Worm (Caenorhabditis elegans): ENCODE measurements around the gene nspc-14.
A peak's percentile ranks its signal among the peaks of the same experiment; 100 is the strongest.

Gene nspc-14

ce11 chrX:12367498-12367897, 8.6 kb upstream of the nspc-14 start (continued):
- TF ChIP-seq pros-1 (tag; optimal IDR thresholded peaks at IDR 0.05) (no peak), ceh-31 (tag; optimal IDR thresholded peaks at IDR 0.05) (no peak), Y22D7AL.16 (tag; optimal IDR thresholded peaks at IDR 0.05) (peak; percentile 29), hlh-6 (tag; optimal IDR thresholded peaks at IDR 0.05) (peak; percentile 61), pax-1 (tag; optimal IDR thresholded peaks at IDR 0.05) (no peak), C38D4.7 (GFP tag; optimal IDR thresholded peaks at IDR 0.05) (peak; percentile 20), fax-1 (tag; optimal IDR thresholded peaks at IDR 0.05) (peak; percentile 1), ceh-18 (tag; optimal IDR thresholded peaks at IDR 0.05) (peak; percentile 56), ttx-3 (tag; optimal IDR thresholded peaks at IDR 0.05) (peak; percentile 57), eyg-1 (tag; optimal IDR thresholded peaks at IDR 0.05) (no peak), pha-2 (tag; optimal IDR thresholded peaks at IDR 0.05) (no peak), ceh-2 (tag; optimal IDR thresholded peaks at IDR 0.05) (peak; percentile 19), ceh-22 (tag; optimal IDR thresholded peaks at IDR 0.05) (no peak), ceh-6 (GFP tag; optimal IDR thresholded peaks at IDR 0.05) (peak; percentile 71), sox-2 (GFP tag; IDR thresholded peaks at IDR 0.05) (peak; percentile 33; the same call in 1 of the 2 replicates), gmeb-2 (tag; optimal IDR thresholded peaks at IDR 0.05) (peak; percentile 46), hlh-15 (tag; optimal IDR thresholded peaks at IDR 0.05) (no peak), dve-1 (tag; optimal IDR thresholded peaks at IDR 0.05) (no peak), dmd-4 (tag; optimal IDR thresholded peaks at IDR 0.05; ENCODE audit: borderline replicate concordance) (no peak), unc-3 (GFP tag; conservative IDR thresholded peaks at IDR 0.05) (no peak), unc-3 (tag; optimal IDR thresholded peaks at IDR 0.05) (peak; percentile 34), K02D7.2 (tag; optimal IDR thresholded peaks at IDR 0.05) (peak; percentile 26), ceh-14 (tag; optimal IDR thresholded peaks at IDR 0.05) (no peak), unc-55 (GFP tag; optimal IDR thresholded peaks at IDR 0.05) (no peak), pqm-1 (tag; optimal IDR thresholded peaks at IDR 0.05) (no peak), ceh-48 (tag; optimal IDR thresholded peaks at IDR 0.05) (peak; percentile 27), ceh-45 (GFP tag; IDR thresholded peaks at IDR 0.05) (no peak), T23F11.4 (GFP tag; optimal IDR thresholded peaks at IDR 0.05) (peak; percentile 32), fkh-6 (tag; optimal IDR thresholded peaks at IDR 0.05) (no peak), tbx-7 (tag; optimal IDR thresholded peaks at IDR 0.05) (no peak), lim-6 (tag; optimal IDR thresholded peaks at IDR 0.05) (no peak), nhr-11 (tag; optimal IDR thresholded peaks at IDR 0.05) (no peak), C08G9.2 (tag; optimal IDR thresholded peaks at IDR 0.05) (peak; percentile 53), ceh-30 (tag; optimal IDR thresholded peaks at IDR 0.05) (no peak), unc-86 (tag; optimal IDR thresholded peaks at IDR 0.05) (no peak), syd-9 (tag; optimal IDR thresholded peaks at IDR 0.05) (peak; percentile 65), K09A11.1 (tag; optimal IDR thresholded peaks at IDR 0.05; ENCODE audit: insufficient read depth) (no peak), sdc-2 (tag; optimal IDR thresholded peaks at IDR 0.05) (peak; percentile 92), rnt-1 (tag; optimal IDR thresholded peaks at IDR 0.05) (peak; percentile 53), pha-4 (tag; optimal IDR thresholded peaks at IDR 0.05) (no peak), hlh-8 (tag; optimal IDR thresholded peaks at IDR 0.05) (no peak), lin-11 (tag; optimal IDR thresholded peaks at IDR 0.05) (peak; percentile 47), hlh-13 (GFP tag; optimal IDR thresholded peaks at IDR 0.05) (no peak), madf-2 (tag; optimal IDR thresholded peaks at IDR 0.05) (no peak), ets-4 (tag; optimal IDR thresholded peaks at IDR 0.05) (no peak)

DNA sequence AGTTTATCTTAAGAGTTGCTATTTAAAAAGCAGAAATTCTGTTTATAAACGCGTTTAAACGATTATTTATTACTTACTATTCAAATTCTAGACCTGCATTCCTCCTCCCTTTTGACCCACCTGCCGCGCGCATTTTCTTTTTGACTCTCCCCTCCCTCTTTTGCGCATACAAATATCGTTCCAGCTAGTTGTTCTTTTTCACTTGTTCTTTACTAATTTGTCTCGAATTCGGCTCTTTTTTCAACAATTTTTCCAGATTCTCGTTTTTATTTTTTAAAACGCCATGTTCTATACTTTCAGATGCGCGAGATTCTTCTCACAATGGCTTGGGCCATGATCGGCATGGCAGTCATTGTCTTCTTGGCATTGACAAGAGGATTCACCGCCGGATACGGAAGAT, 6.5 kb upstream of the nspc-14 start, which contains the start of gene F19H6.4:
TSS of gene F19H6.4 (plus strand) at position 301 of the 400 bp plus-strand sequence.
- TF ChIP-seq lin-11 (tag; optimal IDR thresholded peaks at IDR 0.05) (no peak), sox-4 (tag; optimal IDR thresholded peaks at IDR 0.05) (no peak), K02D7.2 (tag; optimal IDR thresholded peaks at IDR 0.05) (no peak), madf-2 (tag; optimal IDR thresholded peaks at IDR 0.05) (no peak), C38D4.7 (GFP tag; optimal IDR thresholded peaks at IDR 0.05) (no peak), mec-3 (tag; optimal IDR thresholded peaks at IDR 0.05; ENCODE audit: borderline replicate concordance) (no peak), ceh-18 (tag; optimal IDR thresholded peaks at IDR 0.05) (no peak), eyg-1 (tag; optimal IDR thresholded peaks at IDR 0.05) (no peak), ceh-19 (GFP tag; optimal IDR thresholded peaks at IDR 0.05) (no peak), ahr-1 (tag; optimal IDR thresholded peaks at IDR 0.05) (no peak), fkh-6 (tag; optimal IDR thresholded peaks at IDR 0.05) (no peak)
